Fruit fly (Drosophila melanogaster): ENCODE results near the gene Hipk.

Gene Hipk

DNA sequence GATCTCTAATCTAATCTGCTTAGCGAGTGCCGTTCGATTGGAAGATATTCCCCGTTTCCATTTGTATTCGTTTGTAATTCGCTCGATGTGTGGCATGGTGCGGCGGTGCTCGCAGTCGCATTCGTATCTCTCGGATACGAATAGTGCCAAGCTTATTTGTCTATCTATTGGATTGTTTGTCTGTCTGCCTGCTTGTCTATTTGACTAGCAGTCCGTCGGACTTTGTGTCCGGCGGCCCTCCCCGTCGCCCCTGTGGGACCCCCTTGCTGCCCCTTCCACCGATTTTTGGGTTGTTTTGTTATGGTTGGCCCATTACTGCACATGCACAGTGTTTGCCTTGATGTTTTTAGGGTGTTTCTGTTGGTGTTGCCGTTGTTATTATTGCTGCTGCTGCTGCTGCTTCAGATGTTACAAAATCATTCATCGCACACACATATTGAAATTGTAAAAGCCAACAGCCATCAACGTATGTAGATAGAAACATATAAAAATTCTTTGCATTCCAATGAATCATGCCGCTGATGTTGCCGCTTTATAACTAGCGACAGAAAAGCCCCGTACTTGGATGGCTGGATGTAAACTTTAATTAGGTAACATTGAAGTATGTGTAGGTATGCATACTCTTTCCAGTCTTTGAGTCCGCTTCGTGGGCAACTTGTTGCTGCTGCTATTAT lies 72.0 kb downstream of the Hipk start (continued):
- TF ChIP-seq Hand (GFP tag; optimal IDR thresholded peaks at IDR 0.05) (no peak), ac (GFP tag; optimal IDR thresholded peaks at IDR 0.05) (peak; percentile 8), CHES-1-like (GFP tag; optimal IDR thresholded peaks at IDR 0.05) (no peak), pros (GFP tag; optimal IDR thresholded peaks at IDR 0.05) (no peak), vvl (GFP tag; IDR thresholded peaks at IDR 0.05) (peak; percentile 42; the same call in 1 of the 2 replicates), fd96Cb (tag; optimal IDR thresholded peaks at IDR 0.05) (no peak), CG2129 (GFP tag; IDR thresholded peaks at IDR 0.05; ENCODE audit: partially characterized antibody) (no peak), CG13894 (tag; optimal IDR thresholded peaks at IDR 0.05) (no peak), CG8944 (GFP tag; optimal IDR thresholded peaks at IDR 0.05) (no peak), CG17359 (tag; optimal IDR thresholded peaks at IDR 0.05) (peak; percentile 51), ssp (GFP tag; IDR thresholded peaks at IDR 0.05) (no peak), CG7357 (GFP tag; IDR thresholded peaks at IDR 0.05) (no peak), CG17829 (tag; optimal IDR thresholded peaks at IDR 0.05) (no peak), CG17186 (GFP tag; optimal IDR thresholded peaks at IDR 0.05) (no peak), ewg (GFP tag; optimal IDR thresholded peaks at IDR 0.05) (no peak), NK7.1 (GFP tag; optimal IDR thresholded peaks at IDR 0.05) (no peak), nerfin-2 (GFP tag; IDR thresholded peaks at IDR 0.05; ENCODE audit: partially characterized antibody) (0 out of 2 replicates have a peak, but pooled peaks have one; percentile 11), Stat92E (GFP tag; optimal IDR thresholded peaks at IDR 0.05) (no peak), odd (GFP tag; optimal IDR thresholded peaks at IDR 0.05) (peak; percentile 10), Abd-B (GFP tag; optimal IDR thresholded peaks at IDR 0.05) (no peak), CG12104 (GFP tag; optimal IDR thresholded peaks at IDR 0.05) (no peak), Eip74EF (GFP tag; optimal IDR thresholded peaks at IDR 0.05) (no peak), ato (GFP tag; IDR thresholded peaks at IDR 0.05; ENCODE audit: partially characterized antibody) (no peak), CG10321 (GFP tag; IDR thresholded peaks at IDR 0.05) (0 out of 2 replicates have a peak, but pooled peaks have one; percentile 38), fd3F (GFP tag; optimal IDR thresholded peaks at IDR 0.05) (no peak), C15 (GFP tag; IDR thresholded peaks at IDR 0.05) (no peak), Aef1 (GFP tag; IDR thresholded peaks at IDR 0.05) (no peak), CG6254 (GFP tag; optimal IDR thresholded peaks at IDR 0.05) (peak; percentile 25), GATAe (GFP tag; conservative IDR thresholded peaks at IDR 0.05) (no peak), CG7839 (tag; optimal IDR thresholded peaks at IDR 0.05) (no peak), CG11696 (GFP tag; IDR thresholded peaks at IDR 0.05) (no peak), sr (GFP tag; IDR thresholded peaks at IDR 0.05) (peak; percentile 53; the same call in 2 of the 3 replicates), CG30403 (GFP tag; optimal IDR thresholded peaks at IDR 0.05) (no peak), Gug (GFP tag; IDR thresholded peaks at IDR 0.05) (no peak), gsb (GFP tag; IDR thresholded peaks at IDR 0.05) (no peak), kni (GFP tag; optimal IDR thresholded peaks at IDR 0.05) (peak; percentile 91), pb (GFP tag; optimal IDR thresholded peaks at IDR 0.05) (no peak), CG17385 (GFP tag; optimal IDR thresholded peaks at IDR 0.05) (peak; percentile 35), CG10431 (GFP tag; optimal IDR thresholded peaks at IDR 0.05) (no peak), hkb (optimal IDR thresholded peaks at IDR 0.05) (no peak), hkb (GFP tag; IDR thresholded peaks at IDR 0.05) (peak; percentile 72), vnd (GFP tag; IDR thresholded peaks at IDR 0.05; ENCODE audit: partially characterized antibody) (no peak), CG12155 (GFP tag; optimal IDR thresholded peaks at IDR 0.05) (no peak), B-H2 (GFP tag; optimal IDR thresholded peaks at IDR 0.05) (no peak), Dbx (GFP tag; IDR thresholded peaks at IDR 0.05) (no peak), CG4282 (GFP tag; optimal IDR thresholded peaks at IDR 0.05) (no peak), Kr (GFP tag; optimal IDR thresholded peaks at IDR 0.05) (no peak), Poxn (GFP tag; IDR thresholded peaks at IDR 0.05) (no peak), CG7786 (GFP tag; optimal IDR thresholded peaks at IDR 0.05) (no peak)

Data from whole organism, embryonic.